Fruit fly (Drosophila melanogaster) whole organism, larva: ENCODE results near the gene CG43935.

Experiments
- noc ChIP-seq: fragments of 200-800 bp; sonication (Bioruptor generic); optimal IDR thresholded peaks from 3 replicates; lab custom pipeline; 2019; ENCODE audit warnings: missing biosample characterization, mild to moderate bottlenecking, missing genetic modification characterization, moderate library complexity

CG43935 gene

dm6 chr3R:27070906-27071498 is 5.8 kb downstream of the CG43935 start:
- no peak for TF ChIP-seq noc (tag; lab: Kevin White, UChicago)

DNA sequence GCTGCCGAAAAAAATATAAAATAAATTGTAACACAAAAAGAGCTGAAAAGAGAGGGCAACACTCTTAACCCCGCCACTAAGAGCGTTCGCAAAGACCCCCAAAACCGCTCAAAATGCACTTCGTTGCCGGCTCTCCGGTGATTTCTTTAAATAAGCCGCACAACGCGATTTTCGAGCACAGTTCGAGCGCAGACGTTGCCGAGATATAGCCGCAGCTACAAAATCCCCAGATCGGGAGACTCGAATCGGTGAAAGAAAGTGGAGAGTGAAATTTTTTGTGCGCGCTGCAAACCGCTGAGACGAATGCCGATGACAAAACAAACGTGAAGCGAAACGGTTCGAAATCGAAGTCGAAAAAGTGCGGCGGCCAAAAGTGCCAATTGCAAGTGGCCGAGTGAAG is 10.5 kb downstream of the CG43935 start, which contains the start of gene CG14257:
Gene CG14257, plus strand, starts transcription at position 177 of the 400 bp plus-strand sequence.
- no peak for TF ChIP-seq noc (tag; lab: Kevin White, UChicago)

- no peak for TF ChIP-seq noc (tag; lab: Kevin White, UChicago)
Observed at dm6 chr3R:27076618-27077017, 11.4 kb downstream of the CG43935 start.

DNA sequence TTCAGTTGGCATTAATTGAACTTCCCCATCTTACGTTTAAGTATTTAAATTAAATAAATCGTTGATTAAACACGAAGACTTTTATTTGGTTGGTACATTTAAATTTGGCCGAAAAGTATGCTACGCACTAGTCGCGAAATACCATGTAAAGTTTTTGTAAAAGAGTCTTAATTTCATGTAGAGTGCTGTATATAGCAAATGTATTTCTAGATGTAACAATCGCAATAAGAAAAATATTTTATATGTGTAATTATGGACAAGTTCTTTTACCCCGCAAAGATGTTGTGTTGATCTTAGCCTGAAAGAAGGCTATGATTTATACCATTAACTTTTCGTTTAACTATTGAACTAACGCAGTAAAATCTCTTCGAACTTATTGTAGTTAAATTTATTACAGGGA is 17.5 kb downstream of the CG43935 start:
- TF ChIP-seq noc (tag; lab: Kevin White, UChicago), result no peak

- TF ChIP-seq noc (tag; lab: Kevin White, UChicago), result no peak
Observed at dm6 chr3R:27084528-27085052, 19.4 kb downstream of the CG43935 start.

DNA sequence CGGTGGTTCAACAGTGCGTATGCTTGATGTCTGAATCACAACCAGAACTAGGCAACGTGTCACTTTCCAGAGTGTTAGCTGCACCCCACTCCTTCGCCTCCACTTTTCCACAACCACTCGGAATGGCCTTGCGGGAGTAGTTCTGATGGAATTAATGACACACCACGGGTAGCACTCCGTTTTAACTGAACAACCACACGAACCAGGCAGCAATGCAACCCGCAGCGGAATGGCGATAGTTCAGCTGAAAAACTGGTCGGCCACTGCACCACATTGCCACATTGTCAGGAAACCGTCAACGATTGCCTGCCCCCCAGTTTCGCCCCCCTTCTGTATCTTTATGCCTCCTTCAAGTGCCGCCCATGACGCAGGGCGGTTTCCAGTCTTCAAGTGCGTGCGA is 22.3 kb downstream of the CG43935 start, which contains the start of gene Cpr97Ea:
Gene Cpr97Ea, minus strand, starts transcription at position 230 of the 400 bp plus-strand sequence.
- no peak for TF ChIP-seq noc (tag; lab: Kevin White, UChicago)

DNA sequence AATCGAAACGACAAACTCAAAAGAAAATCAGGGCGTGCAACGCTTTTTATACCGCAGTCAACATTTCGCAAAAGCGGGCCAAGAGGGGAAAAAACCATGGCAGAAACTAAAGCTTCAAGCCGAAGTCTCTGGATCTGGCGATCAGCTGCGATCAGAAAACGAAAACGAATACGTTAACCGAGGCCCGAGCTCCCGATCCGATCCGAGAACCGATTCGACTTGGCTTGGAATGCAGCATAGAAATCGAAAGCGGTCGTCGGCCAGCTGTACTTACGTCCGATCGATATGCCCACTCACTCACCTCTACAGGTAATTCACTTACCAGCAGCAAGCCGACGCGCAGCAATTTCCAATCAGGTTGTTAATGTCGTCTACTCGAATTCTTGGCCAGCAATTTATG is 25.9 kb downstream of the CG43935 start, which contains the start of gene Cpr97Eb:
Gene Cpr97Eb, minus strand, starts transcription at position 25 of the 400 bp plus-strand sequence.
- TF ChIP-seq noc (tag; lab: Kevin White, UChicago), result no peak

- TF ChIP-seq noc (tag; lab: Kevin White, UChicago), result no peak
Observed at dm6 chr3R:27092263-27092662, 27.0 kb downstream of the CG43935 start.

dm6 chr3R:27092843-27093242 is 27.6 kb downstream of the CG43935 start, which contains the start of gene CG14258:
TSS of gene CG14258 (plus strand) at chr3R:27093143.
- no peak for TF ChIP-seq noc (tag; lab: Kevin White, UChicago)

- TF ChIP-seq noc (tag; lab: Kevin White, UChicago), result no peak
Observed at dm6 chr3R:27094233-27094632, 29.0 kb downstream of the CG43935 start, which contains the start of gene CG14259. TSS of gene CG14259 (plus strand) at chr3R:27094533.

DNA sequence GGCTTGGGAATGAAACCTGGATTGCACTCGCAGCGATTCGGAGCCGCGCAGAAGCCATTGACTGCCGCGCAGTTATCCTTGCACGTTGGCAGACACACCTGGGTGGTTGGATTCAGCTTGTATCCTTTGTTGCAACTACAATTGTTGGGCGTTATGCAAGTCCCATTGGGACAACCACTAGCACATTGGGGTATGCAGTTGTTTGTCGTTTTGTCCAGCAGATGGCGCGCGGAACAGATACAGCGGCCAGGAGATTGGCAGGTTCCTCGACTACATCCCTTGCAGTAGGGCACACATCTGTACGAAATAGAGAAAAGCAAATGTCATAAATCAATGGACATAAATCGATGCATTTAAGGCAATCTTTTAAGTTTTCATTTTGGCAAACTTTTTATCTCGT is 33.4 kb downstream of the CG43935 start:
- no peak for TF ChIP-seq noc (tag; lab: Kevin White, UChicago)

dm6 chr3R:27099579-27099978 is 34.3 kb downstream of the CG43935 start, which contains the start of gene eater:
TSS of gene eater (minus strand) at chr3R:27099679.
- TF ChIP-seq noc (tag; lab: Kevin White, UChicago), result no peak

DNA sequence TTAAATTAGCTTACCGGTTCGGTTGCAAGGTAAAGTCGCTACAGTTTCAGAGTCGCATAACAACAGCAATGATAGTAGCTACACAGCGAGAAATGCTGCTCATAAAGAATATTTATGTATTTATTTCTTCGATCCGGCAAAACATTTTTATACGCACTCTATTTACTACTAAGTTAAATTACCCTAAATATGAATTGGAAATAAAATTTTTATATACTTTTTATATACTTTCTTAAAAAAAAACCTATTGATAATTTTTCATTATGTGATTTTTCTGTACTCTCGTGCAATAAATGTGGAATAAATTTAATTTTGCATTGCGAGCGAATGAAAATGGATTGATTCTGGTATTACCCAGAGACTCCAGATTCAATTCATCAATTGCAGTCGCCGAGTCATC is 35.7 kb downstream of the CG43935 start, which contains the start of gene Jhbp11:
Gene Jhbp11, plus strand, starts transcription at position 301 of the 400 bp plus-strand sequence.
- no peak for TF ChIP-seq noc (tag; lab: Kevin White, UChicago)

- no peak for TF ChIP-seq noc (tag; lab: Kevin White, UChicago)
Observed at dm6 chr3R:27105439-27105838, 40.2 kb downstream of the CG43935 start.

DNA sequence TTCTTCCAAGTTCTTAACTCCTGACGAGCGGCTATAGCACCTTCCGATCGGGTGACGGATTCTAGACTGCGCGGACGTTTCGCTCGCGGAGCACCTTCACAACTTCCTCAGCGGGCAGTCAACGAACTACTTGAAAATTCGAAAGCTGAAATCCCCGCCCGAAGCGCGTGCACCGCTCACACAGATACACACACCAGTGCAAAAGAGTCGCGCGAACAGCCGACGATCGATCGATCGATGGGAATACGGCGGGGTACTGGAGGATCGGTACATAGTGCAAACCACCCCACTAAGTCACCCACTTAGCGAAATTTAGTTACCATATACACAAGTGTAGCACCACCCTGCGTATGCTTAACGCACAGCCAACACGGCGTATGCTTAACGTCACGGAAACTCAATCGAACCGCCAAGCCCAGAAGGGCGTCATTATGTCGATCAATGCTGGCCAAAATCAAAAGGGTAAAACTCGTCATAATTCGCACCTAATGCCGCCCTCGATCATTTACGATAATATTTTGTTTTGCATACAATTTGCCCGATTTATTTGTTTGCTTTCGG is 41.0 kb downstream of the CG43935 start, which contains the start of gene CAH9:
Gene CAH9, minus strand, starts transcription at position 51 of the 561 bp plus-strand sequence.
- TF ChIP-seq noc (tag; lab: Kevin White, UChicago), result no peak

- TF ChIP-seq noc (tag; lab: Kevin White, UChicago), result peak; percentile 67
Observed at dm6 chr3R:27108111-27108510, 42.9 kb downstream of the CG43935 start.
